Worm (Caenorhabditis elegans) whole organism, midembryonic: Measurements from ENCODE around the gene dnj-5.

ENCODE experiments used
- klf-2 ChIP-seq: fragments of 200-800 bp; sonication (Bioruptor generic); conservative IDR thresholded peaks from 2 replicates; pipeline ENCODE4 v1.3.6; 2022; ENCODE audit warnings: missing genetic modification reagents, missing genetic modification characterization, missing compliant biosample characterization
- tab-1 ChIP-seq: fragments of 200-800 bp; sonication (Bioruptor generic); IDR thresholded peaks from 2 replicates; pipeline ENCODE4 v1.3.6; 2022; ENCODE audit warnings: missing genetic modification characterization, missing compliant biosample characterization

ce11 chrII:6820278-6820971, 37.7 kb downstream of the dnj-5 start:
- no peak for TF ChIP-seq tab-1
- TF ChIP-seq klf-2 (GFP tag; lab: Robert Waterston, UW) = no peak
